Fruit fly (Drosophila melanogaster) whole organism, larva: ENCODE measurements around the gene CG33281.

Source experiments
- noc ChIP-seq: fragments of 200-800 bp; sonication (Bioruptor generic); optimal IDR thresholded peaks from 3 replicates; lab custom pipeline; 2019; ENCODE audit warnings: missing biosample characterization, mild to moderate bottlenecking, missing genetic modification characterization, moderate library complexity

Gene CG33281

dm6 chr2L:3323319-3324287 is at the start of gene CG33281:
Gene CG33281, plus strand, starts transcription at chr2L:3324237.
- TF ChIP-seq noc, result peak; percentile 80

dm6 chr2L:3278786-3279185 is 45.3 kb upstream of the CG33281 start:
- TF ChIP-seq noc, result no peak

dm6 chr2L:3280484-3280993 is 43.5 kb upstream of the CG33281 start, which contains the start of gene OtopLb:
Gene OtopLb, minus strand, starts transcription at chr2L:3280534.
- peak; percentile 5 for TF ChIP-seq noc

- no peak for TF ChIP-seq noc
Measured at dm6 chr2L:3293718-3294340, 30.2 kb upstream of the CG33281 start.

- no peak for TF ChIP-seq noc
Measured at dm6 chr2L:3294572-3294971, 29.5 kb upstream of the CG33281 start, which contains the start of gene CG9664. Gene CG9664, minus strand, starts transcription at chr2L:3294706.

- no peak for TF ChIP-seq noc
Measured at dm6 chr2L:3298065-3298469, 26.0 kb upstream of the CG33281 start.

dm6 chr2L:3299142-3299541 is 24.9 kb upstream of the CG33281 start:
- no peak for TF ChIP-seq noc

- no peak for TF ChIP-seq noc
Measured at dm6 chr2L:3299803-3300202, 24.2 kb upstream of the CG33281 start.

- no peak for TF ChIP-seq noc
Measured at dm6 chr2L:3301058-3301457, 23.0 kb upstream of the CG33281 start.

dm6 chr2L:3301755-3302499 is 22.1 kb upstream of the CG33281 start:
- peak; percentile 99 for TF ChIP-seq noc

- peak; percentile 50 for TF ChIP-seq noc
Measured at dm6 chr2L:3302958-3303842, 20.8 kb upstream of the CG33281 start, which contains the start of gene CG9663. Gene CG9663, minus strand, starts transcription at chr2L:3303130.

dm6 chr2L:3303893-3304292 is 20.1 kb upstream of the CG33281 start, which contains the start of gene CG3277:
Gene CG3277, plus strand, starts transcription at chr2L:3304100.
- no peak for TF ChIP-seq noc

dm6 chr2L:3304831-3305828 is 18.9 kb upstream of the CG33281 start:
- peak; percentile 39 for TF ChIP-seq noc

- no peak for TF ChIP-seq noc
Measured at dm6 chr2L:3307189-3307588, 16.8 kb upstream of the CG33281 start.
